Fruit fly (Drosophila melanogaster) whole organism, embryonic: ENCODE results near the gene CG14866.

Experiments used
- B-H1 ChIP-seq: fragments of 200-800 bp; sonication (Bioruptor generic); IDR thresholded peaks from 3 replicates; pipeline ENCODE4 v1.3.6; 2022; ENCODE audit warnings: missing biosample characterization, missing genetic modification characterization
- CG10147 ChIP-seq: fragments of 200-800 bp; sonication (Bioruptor generic); optimal IDR thresholded peaks from 2 replicates; lab custom pipeline; 2019; ENCODE audit warnings: missing biosample characterization, mild to moderate bottlenecking, missing genetic modification characterization, moderate library complexity
- CG1233 ChIP-seq: fragments of 200-800 bp; sonication (Bioruptor generic); optimal IDR thresholded peaks from 4 replicates; lab custom pipeline; 2018; ENCODE audit warnings: missing biosample characterization, mild to moderate bottlenecking, missing genetic modification characterization
- CG14441 ChIP-seq: fragments of 200-800 bp; sonication (Bioruptor generic); IDR thresholded peaks from 2 replicates; pipeline ENCODE4 v1.3.6; 2022; ENCODE audit warnings: missing biosample characterization, missing genetic modification characterization
- CG14667 ChIP-seq: fragments of 200-800 bp; sonication (Bioruptor generic); IDR thresholded peaks from 2 replicates; pipeline ENCODE4 v1.3.6; 2022; ENCODE audit warnings: missing biosample characterization, missing genetic modification characterization
- CG15601 ChIP-seq: fragments of 200-800 bp; sonication (Bioruptor generic); optimal IDR thresholded peaks from 3 replicates; lab custom pipeline; 2019; ENCODE audit warnings: missing biosample characterization, mild to moderate bottlenecking, missing genetic modification characterization, moderate library complexity
- CG15696 ChIP-seq: fragments of 200-800 bp; sonication (Bioruptor generic); optimal IDR thresholded peaks from 2 replicates; lab custom pipeline; 2019; ENCODE audit warnings: missing biosample characterization, mild to moderate bottlenecking, missing genetic modification characterization, moderate library complexity
- CG2116 ChIP-seq: fragments of 200-800 bp; sonication (Bioruptor generic); optimal IDR thresholded peaks from 3 replicates; lab custom pipeline; 2018; ENCODE audit warnings: missing biosample characterization, mild to moderate bottlenecking, missing genetic modification characterization
- CG2712 ChIP-seq: fragments of 200-800 bp; optimal IDR thresholded peaks from 3 replicates; lab custom pipeline; 2019; ENCODE audit warnings: missing biosample characterization, mild to moderate bottlenecking, missing genetic modification characterization, moderate library complexity
- CG34422 ChIP-seq: fragments of 200-800 bp; sonication (Bioruptor generic); IDR thresholded peaks from 3 replicates; pipeline ENCODE4 v1.3.6; 2022; ENCODE audit warnings: missing biosample characterization, missing genetic modification characterization
- CG42726 ChIP-seq: fragments of 200-800 bp; sonication (Bioruptor generic); IDR thresholded peaks from 2 replicates; pipeline ENCODE4 v1.3.6; 2022; ENCODE audit warnings: missing biosample characterization, missing genetic modification characterization; ENCODE audit not compliant: partially characterized antibody
- CG5180 ChIP-seq: fragments of 200-800 bp; sonication (Bioruptor generic); optimal IDR thresholded peaks from 3 replicates; lab custom pipeline; 2017; ENCODE audit warnings: missing biosample characterization, missing genetic modification characterization, mild to moderate bottlenecking, moderate library complexity, missing genetic modification reagents
- CG6791 ChIP-seq: fragments of 200-800 bp; sonication (Bioruptor generic); IDR thresholded peaks from 3 replicates; pipeline ENCODE4 v1.3.6; 2022; ENCODE audit warnings: missing biosample characterization, missing genetic modification characterization; ENCODE audit not compliant: partially characterized antibody
- CG7556 ChIP-seq: fragments of 200-800 bp; sonication (Bioruptor generic); optimal IDR thresholded peaks from 2 replicates; lab custom pipeline; 2017; ENCODE audit warnings: missing biosample characterization, mild to moderate bottlenecking, missing genetic modification characterization
- CG8388 ChIP-seq: fragments of 200-800 bp; sonication (Bioruptor generic); optimal IDR thresholded peaks from 2 replicates; lab custom pipeline; 2019; ENCODE audit warnings: missing biosample characterization, mild to moderate bottlenecking, missing genetic modification characterization, moderate library complexity
- CG8765 ChIP-seq: fragments of 200-800 bp; sonication (Bioruptor generic); IDR thresholded peaks from 2 replicates; pipeline ENCODE4 v1.3.6; 2022; ENCODE audit warnings: missing biosample characterization, missing genetic modification characterization
- Dek ChIP-seq: fragments of 200-800 bp; sonication (Bioruptor generic); optimal IDR thresholded peaks from 3 replicates; lab custom pipeline; 2019; ENCODE audit warnings: missing biosample characterization, mild to moderate bottlenecking, missing genetic modification characterization, moderate library complexity
- Dp ChIP-seq: fragments of 200-800 bp; sonication (Bioruptor generic); optimal IDR thresholded peaks from 2 replicates; lab custom pipeline; 2018; ENCODE audit warnings: missing biosample characterization, mild to moderate bottlenecking, missing genetic modification characterization, moderate library complexity
- Fer1 ChIP-seq: fragments of 200-800 bp; sonication (Bioruptor generic); optimal IDR thresholded peaks from 2 replicates; lab custom pipeline; 2017; ENCODE audit warnings: missing biosample characterization, mild to moderate bottlenecking, missing genetic modification characterization
- GATAe ChIP-seq: fragments of 200-800 bp; sonication (Bioruptor generic); conservative IDR thresholded peaks from 2 replicates; pipeline ENCODE4 v1.3.6; 2022; ENCODE audit warnings: missing biosample characterization, missing genetic modification characterization
- Myb ChIP-seq: fragments of 200-800 bp; sonication (Bioruptor generic); optimal IDR thresholded peaks from 2 replicates; lab custom pipeline; 2016; ENCODE audit warnings: missing biosample characterization, missing genetic modification characterization
- NC2α ChIP-seq: fragments of 200-800 bp; sonication (Bioruptor generic); optimal IDR thresholded peaks from 2 replicates; lab custom pipeline; 2016; ENCODE audit warnings: missing biosample characterization, missing genetic modification characterization
- PHDP ChIP-seq: fragments of 200-800 bp; sonication (Bioruptor generic); optimal IDR thresholded peaks from 3 replicates; lab custom pipeline; 2018; ENCODE audit warnings: missing biosample characterization, mild to moderate bottlenecking, missing genetic modification characterization, moderate library complexity
- ap ChIP-seq: fragments of 200-800 bp; sonication (Bioruptor generic); IDR thresholded peaks from 2 replicates; pipeline ENCODE4 v1.3.6; 2022; ENCODE audit warnings: missing biosample characterization, missing genetic modification characterization
- bab2 ChIP-seq: fragments of 200-800 bp; sonication (Bioruptor generic); optimal IDR thresholded peaks from 2 replicates; lab custom pipeline; 2016; ENCODE audit warnings: missing biosample characterization, missing genetic modification characterization
- danr ChIP-seq: fragments of 200-800 bp; sonication (Bioruptor generic); IDR thresholded peaks from 2 replicates; pipeline ENCODE4 v1.3.6; 2022; ENCODE audit warnings: missing biosample characterization, missing genetic modification characterization
- dmrt99B ChIP-seq: fragments of 200-800 bp; sonication (Bioruptor generic); optimal IDR thresholded peaks from 2 replicates; lab custom pipeline; 2018; ENCODE audit warnings: missing biosample characterization, mild to moderate bottlenecking, missing genetic modification characterization, moderate library complexity
- emc ChIP-seq: fragments of 200-800 bp; sonication (Bioruptor generic); optimal IDR thresholded peaks from 2 replicates; lab custom pipeline; 2016; ENCODE audit warnings: missing biosample characterization, missing genetic modification characterization
- gcm ChIP-seq: fragments of 200-800 bp; sonication (Bioruptor generic); optimal IDR thresholded peaks from 2 replicates; lab custom pipeline; 2019; ENCODE audit warnings: missing biosample characterization, mild to moderate bottlenecking, missing genetic modification characterization, moderate library complexity
- ham ChIP-seq: fragments of 200-800 bp; sonication (Bioruptor generic); IDR thresholded peaks from 2 replicates; pipeline ENCODE4 v1.3.6; 2022; ENCODE audit warnings: missing biosample characterization, missing genetic modification characterization
- hb ChIP-seq: fragments of 200-800 bp; sonication (Bioruptor generic); IDR thresholded peaks from 3 replicates; pipeline ENCODE4 v1.3.6; 2022; ENCODE audit warnings: missing biosample characterization, missing genetic modification characterization; ENCODE audit not compliant: partially characterized antibody
- hbn ChIP-seq: fragments of 200-800 bp; sonication (Bioruptor generic); IDR thresholded peaks from 2 replicates; pipeline ENCODE4 v1.3.6; 2022; ENCODE audit warnings: missing biosample characterization, missing genetic modification characterization; ENCODE audit not compliant: partially characterized antibody
- her ChIP-seq: fragments of 200-800 bp; sonication (Bioruptor generic); optimal IDR thresholded peaks from 2 replicates; lab custom pipeline; 2016; ENCODE audit warnings: missing biosample characterization, missing genetic modification characterization
- ind ChIP-seq: fragments of 200-800 bp; sonication (Bioruptor generic); optimal IDR thresholded peaks from 3 replicates; lab custom pipeline; 2016; ENCODE audit warnings: missing biosample characterization, missing genetic modification characterization
- inv ChIP-seq: fragments of 200-800 bp; sonication (Bioruptor generic); IDR thresholded peaks from 2 replicates; pipeline ENCODE4 v1.3.6; 2022; ENCODE audit warnings: missing biosample characterization, missing genetic modification characterization; ENCODE audit not compliant: partially characterized antibody
- ken ChIP-seq: fragments of 200-800 bp; sonication (Bioruptor generic); IDR thresholded peaks from 3 replicates; pipeline ENCODE4 v1.3.6; 2022; ENCODE audit warnings: missing biosample characterization, missing genetic modification characterization
- lilli ChIP-seq: fragments of 200-800 bp; sonication (Bioruptor generic); optimal IDR thresholded peaks from 3 replicates; lab custom pipeline; 2016; ENCODE audit warnings: missing biosample characterization, missing genetic modification characterization
- pfk ChIP-seq: fragments of 200-800 bp; sonication (Bioruptor generic); optimal IDR thresholded peaks from 2 replicates; lab custom pipeline; 2018; ENCODE audit warnings: missing biosample characterization, mild to moderate bottlenecking, missing genetic modification characterization, moderate library complexity
- phol ChIP-seq: fragments of 200-800 bp; sonication (Bioruptor generic); optimal IDR thresholded peaks from 3 replicates; lab custom pipeline; 2018; ENCODE audit warnings: missing biosample characterization, mild to moderate bottlenecking, missing genetic modification characterization, moderate library complexity
- repo ChIP-seq: fragments of 200-800 bp; sonication (Bioruptor generic); optimal IDR thresholded peaks from 2 replicates; lab custom pipeline; 2016; ENCODE audit warnings: missing biosample characterization, missing genetic modification characterization
- row ChIP-seq: fragments of 200-800 bp; sonication (Bioruptor generic); IDR thresholded peaks from 3 replicates; pipeline ENCODE4 v1.3.6; 2022; ENCODE audit warnings: missing biosample characterization, missing genetic modification characterization
- run ChIP-seq: fragments of 200-800 bp; sonication (Bioruptor generic); optimal IDR thresholded peaks from 3 replicates; lab custom pipeline; 2018; ENCODE audit warnings: missing biosample characterization, mild to moderate bottlenecking, missing genetic modification characterization
- slp2 ChIP-seq: fragments of 200-800 bp; sonication (Bioruptor generic); optimal IDR thresholded peaks from 2 replicates; lab custom pipeline; 2016; ENCODE audit warnings: missing biosample characterization, missing genetic modification characterization
- ssp ChIP-seq: fragments of 200-800 bp; sonication (Bioruptor generic); IDR thresholded peaks from 2 replicates; pipeline ENCODE4 v1.3.6; 2022; ENCODE audit warnings: missing biosample characterization, missing genetic modification characterization
- tio ChIP-seq: fragments of 200-800 bp; sonication (Bioruptor generic); optimal IDR thresholded peaks from 2 replicates; lab custom pipeline; 2017; ENCODE audit warnings: missing biosample characterization, missing genetic modification characterization, inconsistent platforms
- trem ChIP-seq: fragments of 200-800 bp; optimal IDR thresholded peaks from 3 replicates; lab custom pipeline; 2019; ENCODE audit warnings: missing biosample characterization, mild to moderate bottlenecking, missing genetic modification characterization, moderate library complexity
- tx ChIP-seq: fragments of 200-800 bp; sonication (Bioruptor generic); optimal IDR thresholded peaks from 2 replicates; lab custom pipeline; 2016; ENCODE audit warnings: missing biosample characterization, missing genetic modification characterization
- vfl ChIP-seq: fragments of 200-800 bp; sonication (Bioruptor generic); optimal IDR thresholded peaks from 2 replicates; lab custom pipeline; 2016; ENCODE audit warnings: missing biosample characterization, missing genetic modification characterization
- vnd ChIP-seq: fragments of 200-800 bp; sonication (Bioruptor generic); IDR thresholded peaks from 3 replicates; pipeline ENCODE4 v1.3.6; 2022; ENCODE audit warnings: missing biosample characterization, missing genetic modification characterization; ENCODE audit not compliant: partially characterized antibody
- zf30C ChIP-seq: fragments of 200-800 bp; sonication (Bioruptor generic); optimal IDR thresholded peaks from 3 replicates; lab custom pipeline; 2018; ENCODE audit warnings: missing biosample characterization, mild to moderate bottlenecking, missing genetic modification characterization

Gene CG14866

dm6 chr3R:15332994-15333393, 16.7 kb downstream of the CG14866 start, which contains the start of the genes Fkbp39 and Cyfip (continued):
- TF ChIP-seq inv (peak; percentile 59), PHDP (peak; percentile 17), CG2116 (GFP tag; lab: Kevin White, UChicago) (peak; percentile 89), NC2α (no peak), vfl (peak; percentile 61), CG14667 (GFP tag; lab: Robert Waterston, UW) (no peak), CG5180 (GFP tag; lab: Kevin White, UChicago) (no peak), lilli (GFP tag; lab: Kevin White, UChicago) (peak; percentile 74), ssp (GFP tag; lab: Robert Waterston, UW) (peak; percentile 31; the same call in 1 of the 2 replicates), Fer1 (GFP tag; lab: Kevin White, UChicago) (peak; percentile 69), B-H1 (GFP tag; lab: Robert Waterston, UW) (no peak), gcm (GFP tag; lab: Kevin White, UChicago) (no peak), ham (GFP tag; lab: Robert Waterston, UW) (no peak), danr (GFP tag; lab: Robert Waterston, UW) (no peak), ind (GFP tag; lab: Kevin White, UChicago) (peak; percentile 25), vnd (GFP tag; lab: Robert Waterston, UW) (peak; percentile 44; the same call in 1 of the 3 replicates), dmrt99B (no peak), GATAe (GFP tag; lab: Robert Waterston, UW) (no peak), hbn (GFP tag; lab: Robert Waterston, UW) (peak; percentile 65), bab2 (GFP tag; lab: Kevin White, UChicago) (peak; percentile 29), Dek (tag; lab: Kevin White, UChicago) (peak; percentile 30), ap (GFP tag; lab: Robert Waterston, UW) (no peak), emc (GFP tag; lab: Kevin White, UChicago) (no peak), phol (tag; lab: Kevin White, UChicago) (peak; percentile 83), row (GFP tag; lab: Robert Waterston, UW) (peak; percentile 44; the same call in 2 of the 3 replicates), run (tag; lab: Kevin White, UChicago) (no peak), trem (peak; percentile 80), ken (peak; percentile 66; the same call in 2 of the 3 replicates), Myb (peak; percentile 69), CG8765 (GFP tag; lab: Robert Waterston, UW) (no peak), Dp (GFP tag; lab: Kevin White, UChicago) (peak; percentile 71), tio (GFP tag; lab: Kevin White, UChicago) (no peak), repo (peak; percentile 32), CG34422 (GFP tag; lab: Robert Waterston, UW) (peak; percentile 94), CG1233 (GFP tag; lab: Kevin White, UChicago) (no peak), CG15696 (no peak), tx (GFP tag; lab: Kevin White, UChicago) (peak; percentile 59), CG8388 (no peak), hb (GFP tag; lab: Robert Waterston, UW) (peak; percentile 70; the same call in 1 of the 3 replicates), CG14441 (no peak), CG7556 (GFP tag; lab: Kevin White, UChicago) (peak; percentile 7), pfk (GFP tag; lab: Kevin White, UChicago) (peak; percentile 15), her (GFP tag; lab: Kevin White, UChicago) (peak; percentile 71), CG10147 (GFP tag; lab: Kevin White, UChicago) (no peak), CG2712 (peak; percentile 52), zf30C (GFP tag; lab: Kevin White, UChicago) (peak; percentile 27), slp2 (no peak), CG15601 (tag; lab: Kevin White, UChicago) (peak; percentile 53), CG42726 (peak; percentile 80), CG6791 (peak; percentile 77)
